Fruit fly (Drosophila melanogaster) whole organism, adult: ENCODE results near the gene CG31601.

Source experiments
- CG11617 ChIP-seq: fragments of 200-800 bp; sonication (Bioruptor generic); optimal IDR thresholded peaks from 2 replicates; lab custom pipeline; 2017; ENCODE audit warnings: mild to moderate bottlenecking, missing biosample characterization, missing genetic modification reagents, missing genetic modification characterization
- CG12768 ChIP-seq: fragments of 200-800 bp; sonication (Bioruptor generic); optimal IDR thresholded peaks from 2 replicates; lab custom pipeline; 2017; ENCODE audit warnings: missing biosample characterization, missing genetic modification characterization, mild to moderate bottlenecking, moderate library complexity, missing genetic modification reagents
- CG14711 ChIP-seq: fragments of 200-800 bp; sonication (Bioruptor generic); optimal IDR thresholded peaks from 2 replicates; lab custom pipeline; 2018; ENCODE audit warnings: missing biosample characterization, mild to moderate bottlenecking, missing genetic modification characterization, moderate library complexity
- CG1620 ChIP-seq: fragments of 200-800 bp; sonication (Bioruptor generic); optimal IDR thresholded peaks from 2 replicates; lab custom pipeline; 2016; ENCODE audit warnings: missing biosample characterization, missing genetic modification characterization
- CG33017 ChIP-seq: fragments of 200-800 bp; sonication (Bioruptor generic); optimal IDR thresholded peaks from 2 replicates; lab custom pipeline; 2018; ENCODE audit warnings: missing biosample characterization, mild to moderate bottlenecking, missing genetic modification characterization, moderate library complexity
- CG5204 ChIP-seq: fragments of 200-800 bp; sonication (Bioruptor generic); optimal IDR thresholded peaks from 2 replicates; lab custom pipeline; 2016; ENCODE audit warnings: missing biosample characterization, missing genetic modification characterization
- CG7045 ChIP-seq: fragments of 200-800 bp; sonication (Bioruptor generic); optimal IDR thresholded peaks from 2 replicates; lab custom pipeline; 2017; ENCODE audit warnings: missing biosample characterization, mild to moderate bottlenecking, missing genetic modification characterization
- CG7101 ChIP-seq: fragments of 200-800 bp; sonication (Bioruptor generic); optimal IDR thresholded peaks from 2 replicates; lab custom pipeline; 2018; ENCODE audit warnings: missing biosample characterization, mild to moderate bottlenecking, missing genetic modification characterization, moderate library complexity
- Clk ChIP-seq: fragments of 200-800 bp; sonication (Bioruptor generic); optimal IDR thresholded peaks from 2 replicates; lab custom pipeline; 2017; ENCODE audit warnings: missing biosample characterization, missing genetic modification characterization
- Crg-1 ChIP-seq: fragments of 200-800 bp; sonication (Bioruptor generic); optimal IDR thresholded peaks from 2 replicates; lab custom pipeline; 2016; ENCODE audit warnings: missing biosample characterization, missing genetic modification characterization
- Hr96 ChIP-seq: fragments of 200-800 bp; sonication (Bioruptor generic); optimal IDR thresholded peaks from 2 replicates; lab custom pipeline; 2016; ENCODE audit warnings: missing biosample characterization, missing genetic modification characterization
- Mnt ChIP-seq: fragments of 200-800 bp; sonication (Bioruptor generic); optimal IDR thresholded peaks from 2 replicates; lab custom pipeline; 2016; ENCODE audit warnings: missing biosample characterization, mild to moderate bottlenecking, missing genetic modification characterization
- bab1 ChIP-seq: fragments of 200-800 bp; sonication (Bioruptor generic); optimal IDR thresholded peaks from 3 replicates; lab custom pipeline; 2019; ENCODE audit warnings: missing biosample characterization, mild to moderate bottlenecking, missing genetic modification characterization, moderate library complexity
- cic ChIP-seq: fragments of 200-800 bp; sonication (Bioruptor generic); optimal IDR thresholded peaks from 2 replicates; lab custom pipeline; 2017; ENCODE audit warnings: missing biosample characterization, mild to moderate bottlenecking, missing genetic modification characterization, moderate library complexity
- cnc ChIP-seq, 2 experiments: fragments of >200 bp; optimal IDR thresholded peaks; 2 replicates each; lab custom pipeline; 2017
- kay ChIP-seq: fragments of 200-800 bp; sonication (Bioruptor generic); peaks from one replicate; lab custom pipeline; 2016; ENCODE audit warnings: missing biosample characterization, missing genetic modification characterization, borderline replicate concordance
- ovo ChIP-seq: fragments of 200-800 bp; sonication (Bioruptor generic); optimal IDR thresholded peaks from 2 replicates; lab custom pipeline; 2016; ENCODE audit warnings: missing biosample characterization, missing genetic modification characterization
- pad ChIP-seq: fragments of 200-800 bp; sonication (Bioruptor generic); optimal IDR thresholded peaks from 3 replicates; lab custom pipeline; 2017; ENCODE audit warnings: missing biosample characterization, missing genetic modification characterization, mild to moderate bottlenecking, moderate library complexity, missing genetic modification reagents
- tj ChIP-seq: fragments of 200-800 bp; sonication (Bioruptor generic); optimal IDR thresholded peaks from 3 replicates; lab custom pipeline; 2017; ENCODE audit warnings: missing biosample characterization, mild to moderate bottlenecking, missing genetic modification characterization, moderate library complexity
- toe ChIP-seq: fragments of 200-800 bp; sonication (Bioruptor generic); optimal IDR thresholded peaks from 2 replicates; lab custom pipeline; 2016; ENCODE audit warnings: missing biosample characterization, missing genetic modification characterization

The CG31601 gene

DNA sequence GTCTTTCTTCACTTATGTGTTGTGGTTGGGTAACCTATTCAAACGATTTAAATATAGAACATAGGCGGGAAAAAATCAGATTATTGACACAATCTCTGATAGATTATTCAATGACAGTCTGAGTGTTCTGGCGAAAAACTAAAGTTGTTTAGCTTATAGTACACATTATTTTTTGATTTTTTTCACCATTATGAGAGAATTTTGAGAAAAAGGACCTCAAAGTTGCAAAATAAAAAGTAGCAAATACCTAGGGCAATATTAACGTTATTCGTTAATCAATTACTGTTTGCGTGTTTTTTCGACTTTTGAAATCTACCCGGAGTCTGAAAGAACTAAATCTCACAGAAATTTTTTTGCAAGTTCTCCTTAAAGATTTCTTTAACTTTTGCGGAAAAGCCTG is 10.5 kb upstream of the CG31601 start, which contains the start of gene CG34173:
CG34173 (minus strand) TSS at position 101 of the 400 bp plus-strand sequence.
- TF ChIP-seq toe (no peak), kay (GFP tag; lab: Kevin White, UChicago) (no peak), Mnt (GFP tag; lab: Kevin White, UChicago) (no peak), CG7045 (GFP tag; lab: Kevin White, UChicago) (no peak), Crg-1 (GFP tag; lab: Kevin White, UChicago) (no peak)

DNA sequence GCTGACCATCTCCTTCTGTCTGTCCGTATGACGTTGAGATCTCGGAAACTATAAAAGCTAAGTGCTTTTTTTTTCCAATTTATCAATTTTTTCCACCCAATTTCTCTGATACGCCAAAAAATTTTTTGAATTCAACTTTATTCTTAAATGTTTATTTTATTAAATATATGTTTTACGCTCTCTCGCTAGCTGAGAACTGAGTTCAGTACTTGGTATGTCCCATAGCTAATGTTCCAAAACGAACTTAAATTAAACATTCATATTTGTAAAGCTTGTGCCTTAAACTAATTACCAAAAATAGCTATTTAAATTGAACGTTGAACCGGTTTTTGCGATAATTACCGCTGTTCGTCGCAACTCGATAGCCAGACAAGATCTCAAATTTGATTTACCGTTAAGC is 6.1 kb downstream of the CG31601 start, which contains the start of gene Grl40a:
Grl40a (plus strand) TSS at position 301 of the 400 bp plus-strand sequence.
- no peak for TF ChIP-seq kay (GFP tag; lab: Kevin White, UChicago)
- TF ChIP-seq CG12768 (GFP tag; lab: Kevin White, UChicago) = no peak
- TF ChIP-seq CG14711 (tag; lab: Kevin White, UChicago) = no peak
- no peak for TF ChIP-seq CG1620 (GFP tag; lab: Kevin White, UChicago)
- TF ChIP-seq CG7045 (GFP tag; lab: Kevin White, UChicago) = no peak
- TF ChIP-seq tj = no peak
- no peak for TF ChIP-seq Mnt (GFP tag; lab: Kevin White, UChicago)
- TF ChIP-seq cic (GFP tag; lab: Kevin White, UChicago) = no peak
- TF ChIP-seq Hr96 = no peak
- TF ChIP-seq cnc (optimal IDR thresholded peaks at IDR 0.05; lab: Kevin White, UChicago) = no peak
- TF ChIP-seq bab1 (GFP tag; lab: Kevin White, UChicago) = no peak
- no peak for TF ChIP-seq ovo
- TF ChIP-seq Crg-1 (GFP tag; lab: Kevin White, UChicago) = no peak
- no peak for TF ChIP-seq Clk (GFP tag; lab: Kevin White, UChicago)

DNA sequence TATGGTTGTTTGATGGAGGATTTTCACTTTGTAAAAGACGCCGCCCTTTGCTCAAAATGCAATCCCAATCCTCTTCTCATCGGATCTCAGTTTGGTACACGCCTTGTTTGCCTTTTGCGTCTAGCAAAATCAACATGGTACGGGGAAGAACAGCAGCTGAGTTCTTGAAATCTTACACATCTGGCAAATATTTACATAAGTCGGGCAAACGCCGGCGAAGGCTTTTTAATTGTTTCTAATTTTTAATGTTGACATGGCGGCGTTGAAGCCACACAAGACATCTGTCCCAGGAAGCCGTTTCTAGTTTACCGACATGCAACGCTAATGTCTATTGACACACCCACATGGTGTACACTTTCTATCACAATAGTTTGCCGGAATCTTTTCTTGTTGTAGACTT is 6.8 kb downstream of the CG31601 start:
- TF ChIP-seq Crg-1 (GFP tag; lab: Kevin White, UChicago) (no peak), bab1 (GFP tag; lab: Kevin White, UChicago) (no peak), cic (GFP tag; lab: Kevin White, UChicago) (no peak), CG33017 (tag; lab: Kevin White, UChicago) (no peak), CG5204 (no peak), kay (GFP tag; lab: Kevin White, UChicago) (no peak), tj (no peak), Mnt (GFP tag; lab: Kevin White, UChicago) (no peak), CG12768 (GFP tag; lab: Kevin White, UChicago) (no peak), CG1620 (GFP tag; lab: Kevin White, UChicago) (no peak), pad (GFP tag; lab: Kevin White, UChicago) (no peak), ovo (no peak)

DNA sequence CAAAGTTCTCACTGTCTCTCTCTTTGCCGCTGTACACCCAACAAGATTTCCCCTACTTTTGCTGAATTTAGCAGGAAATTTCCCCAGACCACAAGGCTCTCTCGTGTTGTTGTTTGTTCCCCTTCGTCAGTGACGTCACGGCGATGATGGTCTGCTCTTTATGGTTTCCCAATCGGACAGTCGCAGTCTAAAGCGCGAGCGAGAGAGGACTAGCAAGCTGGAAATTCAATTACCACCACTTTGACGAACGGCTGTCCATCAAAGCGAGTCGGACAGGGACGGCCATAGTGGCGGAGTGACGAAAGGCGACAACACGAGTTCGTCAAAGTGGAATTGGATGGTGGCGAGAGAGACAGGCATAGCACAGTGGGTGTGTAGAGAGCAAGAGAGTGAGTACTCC is 19.3 kb downstream of the CG31601 start:
- TF ChIP-seq CG14711 (tag; lab: Kevin White, UChicago) = no peak
- TF ChIP-seq bab1 (GFP tag; lab: Kevin White, UChicago) = peak; percentile 2
- no peak for TF ChIP-seq CG7045 (GFP tag; lab: Kevin White, UChicago)
- no peak for TF ChIP-seq cnc (optimal IDR thresholded peaks at IDR 0.05; lab: Kevin White, UChicago)
- no peak for TF ChIP-seq CG5204
- TF ChIP-seq Mnt (GFP tag; lab: Kevin White, UChicago) = no peak
- TF ChIP-seq CG33017 (tag; lab: Kevin White, UChicago) = no peak
- TF ChIP-seq CG1620 (GFP tag; lab: Kevin White, UChicago) = no peak
- peak; percentile 42 for TF ChIP-seq toe
- peak; percentile 100 for TF ChIP-seq pad (GFP tag; lab: Kevin White, UChicago)
- TF ChIP-seq Clk (GFP tag; lab: Kevin White, UChicago) = no peak

DNA sequence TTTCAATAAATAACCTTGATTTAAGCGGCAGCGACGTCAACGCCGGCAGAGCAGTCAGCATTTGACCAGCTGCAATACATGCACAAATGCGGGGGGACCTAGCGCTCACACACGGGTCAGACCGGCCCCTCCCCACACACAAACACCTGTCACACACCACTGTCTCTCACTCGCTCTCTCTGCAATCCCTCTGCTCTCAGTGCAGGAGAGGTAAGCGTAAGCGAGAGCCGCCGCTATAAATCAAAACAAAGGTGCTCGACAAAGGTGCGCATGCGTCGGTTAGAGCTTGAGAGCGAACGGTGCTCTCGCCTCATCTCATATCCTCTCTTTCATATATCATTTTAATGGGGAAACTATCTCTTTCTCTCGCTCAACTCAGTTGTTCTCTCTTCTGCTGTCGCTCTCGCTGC is 24.8 kb downstream of the CG31601 start, which contains the start of gene tio:
tio (plus strand) TSS at position 348 of the 410 bp plus-strand sequence.
- TF ChIP-seq Crg-1 (GFP tag; lab: Kevin White, UChicago) = no peak
- TF ChIP-seq pad (GFP tag; lab: Kevin White, UChicago) = peak; percentile 97
- TF ChIP-seq CG33017 (tag; lab: Kevin White, UChicago) = no peak

DNA sequence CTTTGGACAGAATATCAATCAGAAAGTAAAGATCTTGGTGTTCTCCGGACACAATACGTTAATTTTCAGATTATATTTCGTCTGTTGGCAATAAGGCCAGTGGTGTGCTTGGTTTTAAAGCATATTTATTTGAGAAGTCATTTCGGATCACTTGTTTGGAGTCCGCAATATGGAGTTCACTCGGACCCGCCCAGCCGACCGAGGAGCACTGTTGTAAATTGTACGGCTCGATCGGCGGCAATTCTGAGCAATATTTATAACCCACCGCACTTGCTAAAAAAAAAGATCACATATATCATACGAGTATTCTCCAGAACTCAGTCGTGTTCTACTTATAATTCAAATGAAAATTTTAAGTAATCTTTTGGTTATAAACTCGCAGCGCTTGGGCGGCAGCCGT is 28.8 kb downstream of the CG31601 start, which contains the start of gene CG31693:
CG31693 (plus strand) TSS at position 301 of the 400 bp plus-strand sequence.
- TF ChIP-seq bab1 (GFP tag; lab: Kevin White, UChicago) = no peak
- TF ChIP-seq cic (GFP tag; lab: Kevin White, UChicago) = no peak
- no peak for TF ChIP-seq Clk (GFP tag; lab: Kevin White, UChicago)
- TF ChIP-seq CG7101 (tag; lab: Kevin White, UChicago) = no peak
- TF ChIP-seq kay (GFP tag; lab: Kevin White, UChicago) = no peak
- no peak for TF ChIP-seq CG1620 (GFP tag; lab: Kevin White, UChicago)
- TF ChIP-seq pad (GFP tag; lab: Kevin White, UChicago) = no peak
- no peak for TF ChIP-seq cnc (optimal IDR thresholded peaks at IDR 0.05; lab: Kevin White, UChicago)
- no peak for TF ChIP-seq CG5204
- no peak for TF ChIP-seq Hr96
- TF ChIP-seq CG14711 (tag; lab: Kevin White, UChicago) = no peak
- no peak for TF ChIP-seq Crg-1 (GFP tag; lab: Kevin White, UChicago)
- TF ChIP-seq Mnt (GFP tag; lab: Kevin White, UChicago) = no peak
- TF ChIP-seq CG11617 (GFP tag; lab: Kevin White, UChicago) = no peak
- no peak for TF ChIP-seq CG33017 (tag; lab: Kevin White, UChicago)
- TF ChIP-seq toe = no peak

DNA sequence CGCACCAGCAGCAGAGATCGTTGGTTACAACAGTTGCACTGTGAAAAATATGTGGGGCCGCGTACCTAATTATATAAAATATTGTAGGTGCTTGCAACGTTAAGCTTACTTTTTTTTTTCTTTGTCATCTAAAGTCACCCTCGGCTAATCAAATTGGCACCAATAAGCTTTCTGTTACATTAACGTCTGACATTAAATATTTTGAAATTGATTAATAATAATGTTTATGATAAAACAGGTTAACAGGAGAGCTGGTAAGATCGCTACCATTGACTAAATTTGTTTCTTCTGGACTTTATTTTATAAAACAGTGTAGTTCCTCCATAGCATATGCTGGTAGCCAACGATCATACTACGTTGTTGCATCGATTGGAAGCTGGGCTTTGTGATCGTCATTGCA is 50.3 kb downstream of the CG31601 start:
- TF ChIP-seq bab1 (GFP tag; lab: Kevin White, UChicago) (no peak), Hr96 (no peak), Crg-1 (GFP tag; lab: Kevin White, UChicago) (no peak), pad (GFP tag; lab: Kevin White, UChicago) (no peak), cnc (optimal IDR thresholded peaks at IDR 0.05; lab: Kevin White, UChicago) (no peak), CG5204 (no peak), cic (GFP tag; lab: Kevin White, UChicago) (no peak), CG7101 (tag; lab: Kevin White, UChicago) (no peak), ovo (no peak), CG1620 (GFP tag; lab: Kevin White, UChicago) (no peak), Mnt (GFP tag; lab: Kevin White, UChicago) (no peak), CG33017 (tag; lab: Kevin White, UChicago) (no peak), CG11617 (GFP tag; lab: Kevin White, UChicago) (no peak)
